Worm (Caenorhabditis elegans) whole organism, early embryonic: ENCODE data around the gene smg-3.

Source experiments
- ama-1 ChIP-seq: fragments of 150-350 bp; optimal IDR thresholded peaks from 2 replicates; lab custom pipeline; 2014
- ceh-13 ChIP-seq: fragments of 200-800 bp; sonication (Bioruptor generic); optimal IDR thresholded peaks from 2 replicates; lab custom pipeline; 2018; ENCODE audit warnings: mild to moderate bottlenecking, missing genetic modification characterization, missing compliant biosample characterization
- flt-1 ChIP-seq: fragments of 200-800 bp; sonication (Bioruptor generic); IDR thresholded peaks from 2 replicates; pipeline ENCODE4 v1.3.6; 2022; ENCODE audit warnings: missing genetic modification characterization, missing compliant biosample characterization
- hmbx-1 ChIP-seq: sonication (generic microtip); optimal IDR thresholded peaks from 2 replicates; lab custom pipeline; 2016; ENCODE audit warnings: mild to moderate bottlenecking, missing genetic modification characterization, missing compliant biosample characterization
- hmg-4 ChIP-seq: fragments of 200-800 bp; sonication (Bioruptor generic); optimal IDR thresholded peaks from 2 replicates; lab custom pipeline; 2018; ENCODE audit warnings: mild to moderate bottlenecking, missing genetic modification characterization, missing compliant biosample characterization
- hnd-1 ChIP-seq: sonication (generic microtip); optimal IDR thresholded peaks from 2 replicates; lab custom pipeline; 2016; ENCODE audit warnings: missing genetic modification characterization, missing compliant biosample characterization
- scrt-1 ChIP-seq: fragments of 200-800 bp; sonication (Bioruptor generic); IDR thresholded peaks from 2 replicates; pipeline ENCODE4 v1.3.6; 2022; ENCODE audit warnings: missing genetic modification characterization, missing compliant biosample characterization
- tbx-11 ChIP-seq: fragments of 200-800 bp; sonication (Bioruptor generic); IDR thresholded peaks from 2 replicates; pipeline ENCODE4 v1.3.6; 2022; ENCODE audit warnings: missing genetic modification characterization, missing compliant biosample characterization

- TF ChIP-seq hmg-4 (no peak), hmbx-1 (tag; lab: Kevin White, UChicago) (no peak), scrt-1 (GFP tag; lab: Robert Waterston, UW) (no peak), tbx-11 (GFP tag; lab: Robert Waterston, UW) (no peak), hnd-1 (tag; lab: Kevin White, UChicago) (no peak), flt-1 (GFP tag; lab: Robert Waterston, UW) (no peak), ama-1 (lab: Kevin White, UChicago) (no peak), ceh-13 (GFP tag; lab: Kevin White, UChicago) (no peak)
Measured at ce11 chrIV:6377335-6378069, 4.6 kb upstream of the smg-3 start.
